Fruit fly (Drosophila melanogaster) Kc167 (cell line): ENCODE measurements around the gene COX5B.

Experiments
- Myc ChIP-seq: fragments of >200 bp; optimal IDR thresholded peaks from 2 replicates; lab custom pipeline; 2017; ENCODE audit warnings: missing external identifiers
- Sin3A ChIP-seq: fragments of >200 bp; optimal IDR thresholded peaks from 2 replicates; lab custom pipeline; 2018; ENCODE audit warnings: missing external identifiers
- h ChIP-seq: fragments of >200 bp; optimal IDR thresholded peaks from 3 replicates; lab custom pipeline; 2018; ENCODE audit warnings: missing external identifiers
- psq ChIP-seq: fragments of >200 bp; optimal IDR thresholded peaks from 2 replicates; lab custom pipeline; 2017; ENCODE audit warnings: missing external identifiers

DNA sequence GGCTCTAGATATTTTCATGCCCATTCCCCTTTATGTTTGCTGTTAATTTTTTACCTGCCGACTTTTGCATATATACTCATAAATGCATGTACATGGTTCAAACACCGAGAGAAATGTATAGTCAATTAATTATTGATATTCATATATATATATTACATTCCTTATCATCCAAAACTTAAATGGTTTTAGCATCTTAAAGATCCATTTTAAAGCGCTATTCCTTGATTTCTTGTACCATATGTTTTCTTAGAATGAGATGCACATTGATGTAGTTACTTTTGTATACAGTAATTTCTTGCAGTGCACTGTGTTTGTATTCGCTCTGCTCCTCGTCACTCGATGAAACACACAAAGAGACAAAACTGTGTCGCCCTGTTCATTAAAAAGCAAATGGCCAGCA is 48.9 kb upstream of the COX5B start:
- no peak for TF ChIP-seq h (lab: Kevin White, UChicago)
- no peak for TF ChIP-seq Myc (lab: Kevin White, UChicago)
- TF ChIP-seq Sin3A = no peak
- TF ChIP-seq psq = no peak
